Fruit fly (Drosophila melanogaster) whole organism, embryonic: ENCODE measurements around the gene CG8892.

Experiments
- ATbp ChIP-seq: fragments of 200-800 bp; sonication (Bioruptor generic); optimal IDR thresholded peaks from 2 replicates; lab custom pipeline; 2017; ENCODE audit warnings: missing biosample characterization, mild to moderate bottlenecking, missing genetic modification characterization, missing genetic modification reagents
- Atf-2 ChIP-seq: fragments of 200-800 bp; sonication (Bioruptor generic); optimal IDR thresholded peaks from 2 replicates; lab custom pipeline; 2016; ENCODE audit warnings: missing biosample characterization, missing genetic modification characterization
- B-H2 ChIP-seq: fragments of 200-800 bp; sonication (Bioruptor generic); optimal IDR thresholded peaks from 2 replicates; lab custom pipeline; 2018; ENCODE audit warnings: missing biosample characterization, mild to moderate bottlenecking, missing genetic modification characterization
- BEAF-32 ChIP-seq: fragments of 200-800 bp; sonication (Bioruptor generic); optimal IDR thresholded peaks from 3 replicates; lab custom pipeline; 2017; ENCODE audit warnings: missing biosample characterization, missing genetic modification characterization, mild to moderate bottlenecking, moderate library complexity, missing genetic modification reagents
- CG15073 ChIP-seq: fragments of 200-800 bp; sonication (Bioruptor generic); optimal IDR thresholded peaks from 2 replicates; lab custom pipeline; 2016; ENCODE audit warnings: missing biosample characterization, missing genetic modification characterization
- CG15479 ChIP-seq: fragments of 200-800 bp; sonication (Bioruptor generic); optimal IDR thresholded peaks from 3 replicates; lab custom pipeline; 2019; ENCODE audit warnings: missing biosample characterization, mild to moderate bottlenecking, missing genetic modification characterization, moderate library complexity
- CG1647 ChIP-seq: fragments of 200-800 bp; sonication (Bioruptor generic); optimal IDR thresholded peaks from 3 replicates; lab custom pipeline; 2016; ENCODE audit warnings: missing biosample characterization, missing genetic modification characterization
- CG1792 ChIP-seq: fragments of 200-800 bp; sonication (Bioruptor generic); optimal IDR thresholded peaks from 2 replicates; lab custom pipeline; 2016; ENCODE audit warnings: missing biosample characterization, missing genetic modification characterization
- CG2712 ChIP-seq: fragments of 200-800 bp; optimal IDR thresholded peaks from 3 replicates; lab custom pipeline; 2019; ENCODE audit warnings: missing biosample characterization, mild to moderate bottlenecking, missing genetic modification characterization, moderate library complexity
- CG31365 ChIP-seq: fragments of 200-800 bp; sonication (Bioruptor generic); optimal IDR thresholded peaks from 2 replicates; lab custom pipeline; 2018; ENCODE audit warnings: missing biosample characterization, mild to moderate bottlenecking, missing genetic modification characterization
- CG34422 ChIP-seq: fragments of 200-800 bp; sonication (Bioruptor generic); IDR thresholded peaks from 3 replicates; pipeline ENCODE4 v1.3.6; 2022; ENCODE audit warnings: missing biosample characterization, missing genetic modification characterization
- CG5953 ChIP-seq: fragments of 200-800 bp; sonication (Bioruptor generic); IDR thresholded peaks from 2 replicates; pipeline ENCODE4 v1.3.6; 2022; ENCODE audit warnings: missing biosample characterization, missing genetic modification characterization
- CG6791 ChIP-seq: fragments of 200-800 bp; sonication (Bioruptor generic); IDR thresholded peaks from 3 replicates; pipeline ENCODE4 v1.3.6; 2022; ENCODE audit warnings: missing biosample characterization, missing genetic modification characterization; ENCODE audit not compliant: partially characterized antibody
- CG7786 ChIP-seq: fragments of 200-800 bp; sonication (Bioruptor generic); optimal IDR thresholded peaks from 2 replicates; lab custom pipeline; 2016; ENCODE audit warnings: missing biosample characterization, missing genetic modification characterization
- CG7928 ChIP-seq: fragments of 200-800 bp; sonication (Bioruptor generic); optimal IDR thresholded peaks from 2 replicates; lab custom pipeline; 2017; ENCODE audit warnings: missing biosample characterization, mild to moderate bottlenecking, missing genetic modification characterization
- CG9932 ChIP-seq: fragments of 200-800 bp; sonication (Bioruptor generic); IDR thresholded peaks from 2 replicates; pipeline ENCODE4 v1.3.6; 2022; ENCODE audit warnings: missing biosample characterization, missing genetic modification characterization
- D19B ChIP-seq: fragments of 200-800 bp; sonication (Bioruptor generic); optimal IDR thresholded peaks from 2 replicates; lab custom pipeline; 2017; ENCODE audit warnings: missing biosample characterization, mild to moderate bottlenecking, missing genetic modification characterization
- Dad ChIP-seq: fragments of 200-800 bp; sonication (Bioruptor generic); optimal IDR thresholded peaks from 3 replicates; lab custom pipeline; 2016; ENCODE audit warnings: missing biosample characterization, missing genetic modification characterization
- Dfd ChIP-seq, 2 experiments: fragments of >200 bp; optimal IDR thresholded peaks; 2 replicates each; lab custom pipeline; 2017; ENCODE audit warnings: missing biosample characterization in 2 of 2, missing genetic modification characterization in 2 of 2
- E2f1 ChIP-seq: fragments of 200-800 bp; sonication (Bioruptor generic); IDR thresholded peaks from 2 replicates; pipeline ENCODE4 v1.3.6; 2022; ENCODE audit warnings: missing biosample characterization, missing genetic modification characterization
- Eip74EF ChIP-seq, 2 experiments: fragments of 200-800 bp in 1 of 2; fragments of >200 bp in 1 of 2; sonication (Bioruptor generic) in 1 of 2; optimal IDR thresholded peaks; 2 replicates each; lab custom pipeline; 2017 to 2019; ENCODE audit warnings: missing biosample characterization in 2 of 2, missing genetic modification characterization in 2 of 2, mild to moderate bottlenecking in 1 of 2, moderate library complexity in 1 of 2
- Fer3 ChIP-seq: fragments of 200-800 bp; sonication (Bioruptor generic); optimal IDR thresholded peaks from 2 replicates; lab custom pipeline; 2018; ENCODE audit warnings: missing biosample characterization, mild to moderate bottlenecking, missing genetic modification characterization, moderate library complexity
- Gsc ChIP-seq: fragments of 200-800 bp; sonication (Bioruptor generic); IDR thresholded peaks from 2 replicates; pipeline ENCODE4 v1.3.6; 2022; ENCODE audit warnings: missing biosample characterization, missing genetic modification characterization
- Med ChIP-seq: fragments of 200-800 bp; sonication (Bioruptor generic); peaks from one replicate; lab custom pipeline; 2016; ENCODE audit warnings: missing biosample characterization, missing genetic modification characterization, mild to moderate bottlenecking, inconsistent platforms, moderate library complexity
- Nf-YC ChIP-seq: fragments of 200-800 bp; optimal IDR thresholded peaks from 3 replicates; lab custom pipeline; 2019; ENCODE audit warnings: missing biosample characterization, mild to moderate bottlenecking, missing genetic modification characterization, moderate library complexity
- Oli ChIP-seq: fragments of 200-800 bp; sonication (Bioruptor generic); optimal IDR thresholded peaks from 2 replicates; lab custom pipeline; 2018; ENCODE audit warnings: missing biosample characterization, mild to moderate bottlenecking, missing genetic modification characterization, moderate library complexity
- Optix ChIP-seq: fragments of 200-800 bp; sonication (Bioruptor generic); IDR thresholded peaks from 3 replicates; pipeline ENCODE4 v1.3.6; 2022; ENCODE audit warnings: missing biosample characterization, missing genetic modification characterization
- Ptx1 ChIP-seq: fragments of 200-800 bp; sonication (Bioruptor generic); IDR thresholded peaks from 2 replicates; pipeline ENCODE4 v1.3.6; 2022; ENCODE audit warnings: missing biosample characterization, missing genetic modification characterization
- Sox102F ChIP-seq: fragments of 200-800 bp; sonication (Bioruptor generic); optimal IDR thresholded peaks from 2 replicates; lab custom pipeline; 2018; ENCODE audit warnings: missing biosample characterization, mild to moderate bottlenecking, missing genetic modification characterization, moderate library complexity
- Tbp ChIP-seq: fragments of >200 bp; optimal IDR thresholded peaks from 2 replicates; lab custom pipeline; 2018; ENCODE audit warnings: missing biosample characterization, missing genetic modification characterization
- Vsx1 ChIP-seq: fragments of 200-800 bp; sonication (Bioruptor generic); optimal IDR thresholded peaks from 2 replicates; lab custom pipeline; 2017; ENCODE audit warnings: missing biosample characterization, mild to moderate bottlenecking, missing genetic modification characterization, missing genetic modification reagents
- btn ChIP-seq: fragments of 200-800 bp; sonication (Bioruptor generic); optimal IDR thresholded peaks from 2 replicates; lab custom pipeline; 2016; ENCODE audit warnings: missing biosample characterization, missing genetic modification characterization
- crp ChIP-seq, 2 experiments: fragments of 200-800 bp; sonication (Bioruptor generic); optimal IDR thresholded peaks; 2 replicates in 1 of 2; 3 replicates in 1 of 2; lab custom pipeline; 2017; ENCODE audit warnings: missing biosample characterization in 2 of 2, missing genetic modification characterization in 2 of 2, mild to moderate bottlenecking in 1 of 2, moderate library complexity in 1 of 2
- disco-r ChIP-seq: fragments of 200-800 bp; sonication (Bioruptor generic); optimal IDR thresholded peaks from 2 replicates; lab custom pipeline; 2016; ENCODE audit warnings: missing biosample characterization, missing genetic modification characterization
- exex ChIP-seq: fragments of 200-800 bp; sonication (Bioruptor generic); optimal IDR thresholded peaks from 4 replicates; lab custom pipeline; 2018; ENCODE audit warnings: missing biosample characterization, mild to moderate bottlenecking, missing genetic modification characterization, moderate library complexity
- luna ChIP-seq: fragments of 200-800 bp; sonication (Bioruptor generic); optimal IDR thresholded peaks from 2 replicates; lab custom pipeline; 2016; ENCODE audit warnings: missing biosample characterization, missing genetic modification characterization
- ranshi ChIP-seq: fragments of 200-800 bp; sonication (Bioruptor generic); IDR thresholded peaks from 2 replicates; pipeline ENCODE4 v1.3.6; 2022; ENCODE audit warnings: missing biosample characterization, missing genetic modification characterization
- sens ChIP-seq: fragments of 200-800 bp; sonication (Bioruptor generic); peaks from one replicate; lab custom pipeline; 2016; ENCODE audit warnings: missing biosample characterization, missing genetic modification characterization
- trem ChIP-seq: fragments of 200-800 bp; optimal IDR thresholded peaks from 3 replicates; lab custom pipeline; 2019; ENCODE audit warnings: missing biosample characterization, mild to moderate bottlenecking, missing genetic modification characterization, moderate library complexity
- tx ChIP-seq: fragments of 200-800 bp; sonication (Bioruptor generic); optimal IDR thresholded peaks from 2 replicates; lab custom pipeline; 2016; ENCODE audit warnings: missing biosample characterization, missing genetic modification characterization
- unc-4 ChIP-seq: fragments of 200-800 bp; sonication (Bioruptor generic); IDR thresholded peaks from 2 replicates; pipeline ENCODE4 v1.3.6; 2022; ENCODE audit warnings: missing biosample characterization, missing genetic modification characterization; ENCODE audit not compliant: partially characterized antibody
- usp ChIP-seq: fragments of >200 bp; optimal IDR thresholded peaks from 2 replicates; lab custom pipeline; 2017; ENCODE audit warnings: missing biosample characterization, missing genetic modification characterization
- vnd ChIP-seq: fragments of 200-800 bp; sonication (Bioruptor generic); IDR thresholded peaks from 3 replicates; pipeline ENCODE4 v1.3.6; 2022; ENCODE audit warnings: missing biosample characterization, missing genetic modification characterization; ENCODE audit not compliant: partially characterized antibody
- zen2 ChIP-seq: fragments of 200-800 bp; sonication (Bioruptor generic); IDR thresholded peaks from 3 replicates; pipeline ENCODE4 v1.3.6; 2022; ENCODE audit warnings: missing biosample characterization, missing genetic modification characterization; ENCODE audit not compliant: partially characterized antibody

Gene CG8892

dm6 chr2L:5003670-5004453 is 22.5 kb upstream of the CG8892 start (continued):
- TF ChIP-seq Dad (GFP tag; lab: Kevin White, UChicago) (no peak), tx (no peak), Nf-YC (tag; lab: Kevin White, UChicago) (no peak), ranshi (GFP tag; lab: Robert Waterston, UW) (no peak), luna (GFP tag; lab: Kevin White, UChicago) (no peak), CG7786 (GFP tag; lab: Kevin White, UChicago) (no peak), B-H2 (GFP tag; lab: Kevin White, UChicago) (no peak), Optix (GFP tag; lab: Robert Waterston, UW) (no peak), CG15073 (no peak), trem (tag; lab: Kevin White, UChicago) (no peak), Eip74EF (GFP tag; optimal IDR thresholded peaks at IDR 0.05; lab: Kevin White, UChicago) (peak in 1 of 2 experiments; percentile 68), Dfd (GFP tag; optimal IDR thresholded peaks at IDR 0.05; lab: Kevin White, UChicago) (peak in 1 of 2 experiments; percentile 97), CG7928 (GFP tag; lab: Kevin White, UChicago) (no peak), CG2712 (tag; lab: Kevin White, UChicago) (no peak), Med (GFP tag; lab: Kevin White, UChicago) (no peak), Tbp (GFP tag; lab: Kevin White, UChicago) (no peak), Vsx1 (GFP tag; lab: Kevin White, UChicago) (no peak), disco-r (GFP tag; lab: Kevin White, UChicago) (no peak), CG6791 (no peak), Fer3 (tag; lab: Kevin White, UChicago) (no peak), btn (GFP tag; lab: Kevin White, UChicago) (no peak), CG1647 (GFP tag; lab: Kevin White, UChicago) (no peak), CG34422 (0 out of 3 replicates have a peak, but pooled peaks have one; percentile 24), E2f1 (GFP tag; lab: Robert Waterston, UW) (no peak), CG31365 (tag; lab: Kevin White, UChicago) (peak; percentile 81), Atf-2 (no peak), sens (GFP tag; lab: Kevin White, UChicago) (peak; percentile 42), CG1792 (no peak), D19B (no peak), usp (no peak), CG15479 (GFP tag; lab: Kevin White, UChicago) (no peak), unc-4 (GFP tag; lab: Robert Waterston, UW) (no peak), CG9932 (GFP tag; lab: Robert Waterston, UW) (no peak), vnd (GFP tag; lab: Robert Waterston, UW) (no peak), exex (tag; lab: Kevin White, UChicago) (no peak), Sox102F (GFP tag; lab: Kevin White, UChicago) (no peak), CG5953 (GFP tag; lab: Robert Waterston, UW) (no peak), Gsc (GFP tag; lab: Robert Waterston, UW) (no peak), zen2 (no peak), BEAF-32 (GFP tag; lab: Kevin White, UChicago) (no peak), ATbp (no peak), crp (GFP tag; optimal IDR thresholded peaks at IDR 0.05; lab: Kevin White, UChicago) (no peak), Oli (tag; lab: Kevin White, UChicago) (no peak), Ptx1 (GFP tag; lab: Robert Waterston, UW) (no peak)
